Fruit fly (Drosophila melanogaster) whole organism, embryonic: ENCODE results near the gene CG10508.

Experiments used
- Adf1 ChIP-seq: fragments of 200-800 bp; sonication (Bioruptor generic); IDR thresholded peaks from 2 replicates; pipeline ENCODE4 v1.3.6; 2022; ENCODE audit warnings: missing biosample characterization, missing genetic modification characterization
- BtbVII ChIP-seq: fragments of 200-800 bp; sonication (Bioruptor generic); optimal IDR thresholded peaks from 3 replicates; lab custom pipeline; 2017; ENCODE audit warnings: missing biosample characterization, mild to moderate bottlenecking, missing genetic modification characterization
- CG10274 ChIP-seq: fragments of 200-800 bp; sonication (Bioruptor generic); optimal IDR thresholded peaks from 3 replicates; lab custom pipeline; 2017; ENCODE audit warnings: missing biosample characterization, mild to moderate bottlenecking, missing genetic modification characterization
- CG10321 ChIP-seq: fragments of 200-800 bp; sonication (Bioruptor generic); IDR thresholded peaks from 2 replicates; pipeline ENCODE4 v1.3.6; 2022; ENCODE audit warnings: missing biosample characterization, missing genetic modification characterization
- CG11696 ChIP-seq: fragments of 200-800 bp; sonication (Bioruptor generic); IDR thresholded peaks from 2 replicates; pipeline ENCODE4 v1.3.6; 2022; ENCODE audit warnings: missing biosample characterization, missing genetic modification characterization
- CG12744 ChIP-seq: fragments of 200-800 bp; sonication (Bioruptor generic); optimal IDR thresholded peaks from 2 replicates; lab custom pipeline; 2016; ENCODE audit warnings: missing biosample characterization, missing genetic modification characterization
- CG12769 ChIP-seq: fragments of 200-800 bp; sonication (Bioruptor generic); optimal IDR thresholded peaks from 2 replicates; lab custom pipeline; 2019; ENCODE audit warnings: missing biosample characterization, mild to moderate bottlenecking, missing genetic modification characterization, moderate library complexity
- CG13424 ChIP-seq: fragments of 200-800 bp; sonication (Bioruptor generic); optimal IDR thresholded peaks from 2 replicates; lab custom pipeline; 2019; ENCODE audit warnings: missing biosample characterization, mild to moderate bottlenecking, missing genetic modification characterization, moderate library complexity
- CG14667 ChIP-seq: fragments of 200-800 bp; sonication (Bioruptor generic); IDR thresholded peaks from 2 replicates; pipeline ENCODE4 v1.3.6; 2022; ENCODE audit warnings: missing biosample characterization, missing genetic modification characterization
- CG14965 ChIP-seq: fragments of 200-800 bp; sonication (Bioruptor generic); optimal IDR thresholded peaks from 2 replicates; lab custom pipeline; 2016; ENCODE audit warnings: missing biosample characterization, missing genetic modification characterization, borderline replicate concordance
- CG16863 ChIP-seq: fragments of 200-800 bp; sonication (Bioruptor generic); optimal IDR thresholded peaks from 3 replicates; lab custom pipeline; 2016; ENCODE audit warnings: missing biosample characterization, missing genetic modification characterization
- CG17385 ChIP-seq: fragments of 200-800 bp; sonication (Bioruptor generic); optimal IDR thresholded peaks from 3 replicates; lab custom pipeline; 2018; ENCODE audit warnings: missing biosample characterization, mild to moderate bottlenecking, missing genetic modification characterization
- CG17829 ChIP-seq: fragments of 200-800 bp; optimal IDR thresholded peaks from 2 replicates; lab custom pipeline; 2019; ENCODE audit warnings: missing biosample characterization, mild to moderate bottlenecking, missing genetic modification characterization, moderate library complexity
- CG2202 ChIP-seq: fragments of 200-800 bp; sonication (Bioruptor generic); optimal IDR thresholded peaks from 2 replicates; lab custom pipeline; 2018; ENCODE audit warnings: missing biosample characterization, mild to moderate bottlenecking, missing genetic modification characterization
- CG3407 ChIP-seq: fragments of 200-800 bp; sonication (Bioruptor generic); optimal IDR thresholded peaks from 2 replicates; lab custom pipeline; 2018; ENCODE audit warnings: missing biosample characterization, mild to moderate bottlenecking, missing genetic modification characterization
- CG3726 ChIP-seq: fragments of 200-800 bp; sonication (Bioruptor generic); IDR thresholded peaks from 3 replicates; pipeline ENCODE4, ENCODE4 v1.3.6; 2022; ENCODE audit warnings: missing biosample characterization, missing genetic modification characterization
- CG3838 ChIP-seq: fragments of 200-800 bp; sonication (Bioruptor generic); optimal IDR thresholded peaks from 3 replicates; lab custom pipeline; 2016; ENCODE audit warnings: missing biosample characterization, missing genetic modification characterization
- CG6175 ChIP-seq: fragments of 200-800 bp; sonication (Bioruptor generic); IDR thresholded peaks from 3 replicates; pipeline ENCODE4 v1.3.6; 2022; ENCODE audit warnings: missing biosample characterization, missing genetic modification characterization
- CG8281 ChIP-seq: fragments of 200-800 bp; sonication (Bioruptor generic); optimal IDR thresholded peaks from 2 replicates; lab custom pipeline; 2018; ENCODE audit warnings: missing biosample characterization, mild to moderate bottlenecking, missing genetic modification characterization, moderate library complexity
- CG9609 ChIP-seq: fragments of 200-800 bp; sonication (Bioruptor generic); optimal IDR thresholded peaks from 3 replicates; lab custom pipeline; 2016; ENCODE audit warnings: missing biosample characterization, missing genetic modification characterization
- CG9727 ChIP-seq: fragments of 200-800 bp; sonication (Bioruptor generic); optimal IDR thresholded peaks from 3 replicates; lab custom pipeline; 2017; ENCODE audit warnings: missing biosample characterization, mild to moderate bottlenecking, missing genetic modification characterization
- CG9797 ChIP-seq: fragments of 200-800 bp; sonication (Bioruptor generic); optimal IDR thresholded peaks from 3 replicates; lab custom pipeline; 2018; ENCODE audit warnings: missing biosample characterization, mild to moderate bottlenecking, missing genetic modification characterization
- CG9817 ChIP-seq: fragments of 200-800 bp; sonication (Bioruptor generic); optimal IDR thresholded peaks from 2 replicates; lab custom pipeline; 2018; ENCODE audit warnings: missing biosample characterization, mild to moderate bottlenecking, missing genetic modification characterization, moderate library complexity
- Dbx ChIP-seq: fragments of 200-800 bp; sonication (Bioruptor generic); IDR thresholded peaks from 3 replicates; pipeline ENCODE4 v1.3.6; 2022; ENCODE audit warnings: missing biosample characterization, missing genetic modification characterization
- Dfd ChIP-seq, 2 experiments: fragments of >200 bp; optimal IDR thresholded peaks; 2 replicates each; lab custom pipeline; 2017; ENCODE audit warnings: missing biosample characterization in 2 of 2, missing genetic modification characterization in 2 of 2
- Doc2 ChIP-seq: fragments of 200-800 bp; sonication (Bioruptor generic); IDR thresholded peaks from 2 replicates; pipeline ENCODE4 v1.3.6; 2022; ENCODE audit warnings: missing biosample characterization, missing genetic modification characterization
- H2.0 ChIP-seq: fragments of 200-800 bp; sonication (Bioruptor generic); IDR thresholded peaks from 2 replicates; pipeline ENCODE4 v1.3.6; 2022; ENCODE audit warnings: missing biosample characterization, missing genetic modification characterization
- HLH4C ChIP-seq: fragments of 200-800 bp; sonication (Bioruptor generic); IDR thresholded peaks from 3 replicates; pipeline ENCODE4 v1.3.6; 2022; ENCODE audit warnings: missing biosample characterization, missing genetic modification characterization; ENCODE audit not compliant: partially characterized antibody
- HLH54F ChIP-seq: fragments of 200-800 bp; sonication (Bioruptor generic); optimal IDR thresholded peaks from 3 replicates; lab custom pipeline; 2016; ENCODE audit warnings: missing biosample characterization, missing genetic modification characterization
- Hmr ChIP-seq: fragments of 200-800 bp; sonication (Bioruptor generic); optimal IDR thresholded peaks from 3 replicates; lab custom pipeline; 2017; ENCODE audit warnings: mild to moderate bottlenecking, missing biosample characterization, missing genetic modification reagents, missing genetic modification characterization
- Hr3 ChIP-seq: fragments of 200-800 bp; sonication (Bioruptor generic); optimal IDR thresholded peaks from 3 replicates; lab custom pipeline; 2016; ENCODE audit warnings: missing biosample characterization, missing genetic modification characterization
- MBD-R2 ChIP-seq: fragments of 200-800 bp; sonication (Bioruptor generic); IDR thresholded peaks from 2 replicates; pipeline ENCODE4 v1.3.6; 2022; ENCODE audit warnings: missing biosample characterization, missing genetic modification characterization
- NC2α ChIP-seq: fragments of 200-800 bp; sonication (Bioruptor generic); optimal IDR thresholded peaks from 2 replicates; lab custom pipeline; 2016; ENCODE audit warnings: missing biosample characterization, missing genetic modification characterization
- ara ChIP-seq: fragments of 200-800 bp; sonication (Bioruptor generic); IDR thresholded peaks from 2 replicates; pipeline ENCODE4 v1.3.6; 2022; ENCODE audit warnings: missing biosample characterization, missing genetic modification characterization
- bigmax ChIP-seq: fragments of 200-800 bp; sonication (Bioruptor generic); optimal IDR thresholded peaks from 2 replicates; lab custom pipeline; 2018; ENCODE audit warnings: missing biosample characterization, mild to moderate bottlenecking, missing genetic modification characterization
- crol ChIP-seq: fragments of 200-800 bp; sonication (Bioruptor generic); IDR thresholded peaks from 2 replicates; pipeline ENCODE4 v1.3.6; 2022; ENCODE audit warnings: missing biosample characterization, missing genetic modification characterization
- en ChIP-seq: fragments of 200-800 bp; sonication (Bioruptor generic); optimal IDR thresholded peaks from 2 replicates; lab custom pipeline; 2016; ENCODE audit warnings: missing biosample characterization, missing genetic modification characterization
- eve ChIP-seq, 2 experiments: fragments of >200 bp; optimal IDR thresholded peaks; 2 replicates each; lab custom pipeline; 2017; ENCODE audit warnings: missing biosample characterization in 2 of 2, missing genetic modification characterization in 2 of 2
- gro ChIP-seq: fragments of 200-800 bp; sonication (Bioruptor generic); optimal IDR thresholded peaks from 2 replicates; lab custom pipeline; 2016; ENCODE audit warnings: missing biosample characterization, missing genetic modification characterization
- kni ChIP-seq: fragments of 200-800 bp; sonication (Bioruptor generic); optimal IDR thresholded peaks from 3 replicates; lab custom pipeline; 2017; ENCODE audit warnings: mild to moderate bottlenecking, missing biosample characterization, missing genetic modification reagents, missing genetic modification characterization
- odd ChIP-seq: fragments of 200-800 bp; sonication (Bioruptor generic); optimal IDR thresholded peaks from 2 replicates; lab custom pipeline; 2017; ENCODE audit warnings: missing biosample characterization, mild to moderate bottlenecking, missing genetic modification characterization
- pum ChIP-seq: fragments of 200-800 bp; sonication (Bioruptor generic); optimal IDR thresholded peaks from 2 replicates; lab custom pipeline; 2016; ENCODE audit warnings: missing biosample characterization, missing genetic modification characterization
- ro ChIP-seq: fragments of 200-800 bp; sonication (Bioruptor generic); IDR thresholded peaks from 2 replicates; pipeline ENCODE4 v1.3.6; 2022; ENCODE audit warnings: missing biosample characterization, missing genetic modification characterization
- sens ChIP-seq: fragments of 200-800 bp; sonication (Bioruptor generic); peaks from one replicate; lab custom pipeline; 2016; ENCODE audit warnings: missing biosample characterization, missing genetic modification characterization
- shn ChIP-seq: fragments of 200-800 bp; sonication (Bioruptor generic); optimal IDR thresholded peaks from 3 replicates; lab custom pipeline; 2016; ENCODE audit warnings: missing biosample characterization, missing genetic modification characterization
- sisA ChIP-seq: fragments of 200-800 bp; sonication (Bioruptor generic); IDR thresholded peaks from 2 replicates; pipeline ENCODE4 v1.3.6; 2022; ENCODE audit warnings: missing biosample characterization, missing genetic modification characterization
- sna ChIP-seq: fragments of 200-800 bp; sonication (Bioruptor generic); IDR thresholded peaks from 2 replicates; pipeline ENCODE4 v1.3.6; 2022; ENCODE audit warnings: missing biosample characterization, missing genetic modification characterization; ENCODE audit not compliant: partially characterized antibody
- stc ChIP-seq: fragments of 200-800 bp; sonication (Bioruptor generic); IDR thresholded peaks from 2 replicates; pipeline ENCODE4 v1.3.6; 2022; ENCODE audit warnings: missing biosample characterization, missing genetic modification characterization
- tgo ChIP-seq: fragments of 200-800 bp; sonication (Bioruptor generic); IDR thresholded peaks from 3 replicates; pipeline ENCODE4 v1.3.6; 2022; ENCODE audit warnings: missing biosample characterization, missing genetic modification characterization
- tll ChIP-seq, 2 experiments: fragments of 200-800 bp in 1 of 2; fragments of >200 bp in 1 of 2; sonication (Bioruptor generic) in 1 of 2; optimal IDR thresholded peaks; 2 replicates each; lab custom pipeline; 2017 to 2019; ENCODE audit warnings: missing biosample characterization in 2 of 2, missing genetic modification characterization in 2 of 2, mild to moderate bottlenecking in 1 of 2, moderate library complexity in 1 of 2
- tx ChIP-seq: fragments of 200-800 bp; sonication (Bioruptor generic); optimal IDR thresholded peaks from 2 replicates; lab custom pipeline; 2016; ENCODE audit warnings: missing biosample characterization, missing genetic modification characterization
- unc-4 ChIP-seq: fragments of 200-800 bp; sonication (Bioruptor generic); IDR thresholded peaks from 2 replicates; pipeline ENCODE4 v1.3.6; 2022; ENCODE audit warnings: missing biosample characterization, missing genetic modification characterization; ENCODE audit not compliant: partially characterized antibody
- zen ChIP-seq: fragments of 200-800 bp; sonication (Bioruptor generic); optimal IDR thresholded peaks from 3 replicates; lab custom pipeline; 2018; ENCODE audit warnings: missing biosample characterization, mild to moderate bottlenecking, missing genetic modification characterization, moderate library complexity

The CG10508 gene

DNA sequence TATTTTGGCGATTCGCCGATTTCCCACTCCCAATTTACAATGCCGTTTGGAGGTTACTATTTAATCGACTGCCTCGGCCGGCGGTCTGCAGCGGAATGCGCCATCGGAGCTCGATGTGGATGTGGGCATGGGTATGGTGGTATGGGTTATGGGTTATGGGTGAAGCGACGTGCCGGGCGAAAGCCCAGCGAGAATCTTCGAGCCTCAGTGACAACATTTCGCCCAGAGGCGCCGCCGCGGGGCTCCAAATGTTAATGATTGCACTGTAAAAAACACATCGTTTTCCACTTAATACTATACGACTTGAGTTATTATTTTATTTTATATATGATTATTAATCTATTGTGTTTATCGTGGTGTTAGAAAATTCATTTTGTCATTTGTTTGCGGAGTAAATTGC, 9.4 kb upstream of the CG10508 start (continued):
- TF ChIP-seq CG14667 (GFP tag; lab: Robert Waterston, UW) (no peak), CG9797 (GFP tag; lab: Kevin White, UChicago) (no peak), CG2202 (tag; lab: Kevin White, UChicago) (no peak), HLH54F (GFP tag; lab: Kevin White, UChicago) (no peak), CG3726 (no peak), CG12744 (no peak), CG12769 (tag; lab: Kevin White, UChicago) (no peak), tx (no peak), gro (GFP tag; lab: Kevin White, UChicago) (no peak), MBD-R2 (GFP tag; lab: Robert Waterston, UW) (no peak), shn (no peak), HLH4C (GFP tag; lab: Robert Waterston, UW) (no peak), H2.0 (GFP tag; lab: Robert Waterston, UW) (no peak), BtbVII (GFP tag; lab: Kevin White, UChicago) (no peak), CG9817 (tag; lab: Kevin White, UChicago) (no peak), CG11696 (no peak), en (GFP tag; lab: Kevin White, UChicago) (no peak), CG9609 (GFP tag; lab: Kevin White, UChicago) (no peak), Dbx (GFP tag; lab: Robert Waterston, UW) (no peak), stc (GFP tag; lab: Robert Waterston, UW) (no peak), CG6175 (GFP tag; lab: Robert Waterston, UW) (no peak), zen (tag; lab: Kevin White, UChicago) (no peak), crol (GFP tag; lab: Robert Waterston, UW) (0 out of 2 replicates have a peak, but pooled peaks have one; percentile 33), tgo (no peak), CG17385 (GFP tag; lab: Kevin White, UChicago) (peak; percentile 3), Hr3 (no peak), odd (GFP tag; lab: Kevin White, UChicago) (no peak), Hmr (no peak), CG9727 (GFP tag; lab: Kevin White, UChicago) (no peak), CG14965 (GFP tag; lab: Kevin White, UChicago) (no peak), Dfd (GFP tag; optimal IDR thresholded peaks at IDR 0.05; lab: Kevin White, UChicago) (no peak), eve (GFP tag; optimal IDR thresholded peaks at IDR 0.05; lab: Kevin White, UChicago) (no peak), CG3407 (GFP tag; lab: Kevin White, UChicago) (no peak), sisA (GFP tag; lab: Robert Waterston, UW) (no peak), CG3838 (GFP tag; lab: Kevin White, UChicago) (no peak), ro (GFP tag; lab: Robert Waterston, UW) (no peak), Doc2 (no peak), sna (GFP tag; lab: Robert Waterston, UW) (no peak), tll (GFP tag; optimal IDR thresholded peaks at IDR 0.05; lab: Kevin White, UChicago) (no peak), CG16863 (GFP tag; lab: Kevin White, UChicago) (no peak), pum (GFP tag; lab: Kevin White, UChicago) (no peak), bigmax (GFP tag; lab: Kevin White, UChicago) (no peak), Adf1 (GFP tag; lab: Robert Waterston, UW) (no peak), sens (GFP tag; lab: Kevin White, UChicago) (no peak), CG17829 (tag; lab: Kevin White, UChicago) (no peak), NC2α (GFP tag; lab: Kevin White, UChicago) (no peak), CG8281 (no peak), CG10274 (GFP tag; lab: Kevin White, UChicago) (no peak), CG10321 (GFP tag; lab: Robert Waterston, UW) (no peak), kni (GFP tag; lab: Kevin White, UChicago) (no peak), CG13424 (tag; lab: Kevin White, UChicago) (no peak), unc-4 (GFP tag; lab: Robert Waterston, UW) (no peak), ara (GFP tag; lab: Robert Waterston, UW) (no peak)
